Fruit fly (Drosophila melanogaster): ENCODE results near the gene fbp.

fbp gene

dm6 chr2L:19758511-19759128 is 5.3 kb downstream of the fbp start, which contains the start of the genes CG10628 and Dus3 (continued):
- TF ChIP-seq Sry-β (GFP tag; optimal IDR thresholded peaks at IDR 0.05) (peak; percentile 91), toy (GFP tag; IDR thresholded peaks at IDR 0.05) (peak; percentile 64), ftz-f1 (GFP tag; optimal IDR thresholded peaks at IDR 0.05) (peak; percentile 37), TFAM (GFP tag; optimal IDR thresholded peaks at IDR 0.05) (no peak), row (GFP tag; IDR thresholded peaks at IDR 0.05) (peak; percentile 97), gcm2 (GFP tag; optimal IDR thresholded peaks at IDR 0.05) (peak; percentile 80), CG1792 (GFP tag; optimal IDR thresholded peaks at IDR 0.05) (peak; percentile 89), lola (GFP tag; optimal IDR thresholded peaks at IDR 0.05) (peak in 1 of 3 experiments; percentile 85), CG6272 (GFP tag; IDR thresholded peaks at IDR 0.05) (peak; percentile 90), Doc2 (GFP tag; IDR thresholded peaks at IDR 0.05) (peak; percentile 28; the same call in 1 of the 2 replicates), CG12299 (tag; optimal IDR thresholded peaks at IDR 0.05) (peak; percentile 82), maf-S (GFP tag; optimal IDR thresholded peaks at IDR 0.05) (peak; percentile 89), CG14965 (GFP tag; optimal IDR thresholded peaks at IDR 0.05; ENCODE audit: borderline replicate concordance) (peak; percentile 30), Hmx (GFP tag; optimal IDR thresholded peaks at IDR 0.05) (peak; percentile 88), bbx (GFP tag; IDR thresholded peaks at IDR 0.05; ENCODE audit: partially characterized antibody) (peak; percentile 26; the same call in 1 of the 2 replicates), CG9215 (GFP tag; IDR thresholded peaks at IDR 0.05) (peak; percentile 91), tgo (GFP tag; IDR thresholded peaks at IDR 0.05) (peak; percentile 93), amos (GFP tag; IDR thresholded peaks at IDR 0.05; ENCODE audit: partially characterized antibody) (peak; percentile 47; the same call in 1 of the 2 replicates), CG11398 (GFP tag; optimal IDR thresholded peaks at IDR 0.05) (peak; percentile 87), fd96Cb (tag; optimal IDR thresholded peaks at IDR 0.05) (peak; percentile 89), en (GFP tag; optimal IDR thresholded peaks at IDR 0.05) (peak; percentile 83), HHEX (GFP tag; optimal IDR thresholded peaks at IDR 0.05) (peak; percentile 89), Abd-B (GFP tag; optimal IDR thresholded peaks at IDR 0.05) (peak; percentile 89), rib (GFP tag; IDR thresholded peaks at IDR 0.05) (peak; percentile 94), shn (GFP tag; optimal IDR thresholded peaks at IDR 0.05) (peak; percentile 90), CkIIα-i1 (GFP tag; IDR thresholded peaks at IDR 0.05) (no peak), CG6813 (GFP tag; optimal IDR thresholded peaks at IDR 0.05) (peak; percentile 84), gcm (GFP tag; optimal IDR thresholded peaks at IDR 0.05) (peak; percentile 79), abd-A (tag; optimal IDR thresholded peaks at IDR 0.05) (peak; percentile 93), sug (tag; optimal IDR thresholded peaks at IDR 0.05) (peak; percentile 91), ara (GFP tag; IDR thresholded peaks at IDR 0.05) (peak; percentile 93), nom (GFP tag; optimal IDR thresholded peaks at IDR 0.05) (peak; percentile 64), Xrp1 (GFP tag; IDR thresholded peaks at IDR 0.05) (peak; percentile 93), CHES-1-like (GFP tag; optimal IDR thresholded peaks at IDR 0.05) (peak; percentile 94), CG9876 (GFP tag; optimal IDR thresholded peaks at IDR 0.05) (peak; percentile 80), Camta (GFP tag; optimal IDR thresholded peaks at IDR 0.05) (peak; percentile 92), CG4730 (GFP tag; IDR thresholded peaks at IDR 0.05) (peak; percentile 74), CG31388 (GFP tag; optimal IDR thresholded peaks at IDR 0.05) (peak; percentile 79), Poxn (GFP tag; IDR thresholded peaks at IDR 0.05) (peak; percentile 81), ato (GFP tag; IDR thresholded peaks at IDR 0.05; ENCODE audit: partially characterized antibody) (no peak), seq (GFP tag; IDR thresholded peaks at IDR 0.05) (peak; percentile 73), hkb (optimal IDR thresholded peaks at IDR 0.05) (no peak), hkb (GFP tag; IDR thresholded peaks at IDR 0.05) (peak; percentile 94), ac (GFP tag; optimal IDR thresholded peaks at IDR 0.05) (peak; percentile 38), CG13624 (GFP tag; optimal IDR thresholded peaks at IDR 0.05) (peak; percentile 94), CG17359 (tag; optimal IDR thresholded peaks at IDR 0.05) (peak; percentile 89), Hsf (GFP tag; optimal IDR thresholded peaks at IDR 0.05) (peak; percentile 95), zf30C (GFP tag; optimal IDR thresholded peaks at IDR 0.05) (no peak), CG4617 (GFP tag; optimal IDR thresholded peaks at IDR 0.05; ENCODE audit: borderline replicate concordance) (peak; percentile 82), HLH4C (GFP tag; IDR thresholded peaks at IDR 0.05; ENCODE audit: partially characterized antibody) (peak; percentile 57; the same call in 2 of the 3 replicates)
